Worm (Caenorhabditis elegans) whole organism, L2 larva: ENCODE data around the gene col-40.

Source experiments
- ZK546.5 ChIP-seq: sonication (generic microtip); optimal IDR thresholded peaks from 2 replicates; lab custom pipeline; 2017; ENCODE audit warnings: missing biosample characterization, missing genetic modification characterization
- mdl-1 ChIP-seq, 2 experiments: fragments of 150-350 bp in 1 of 2; sonication (generic microtip) in 1 of 2; optimal IDR thresholded peaks; 2 replicates each; lab custom pipeline; 2017; ENCODE audit warnings: missing biosample characterization in 2 of 2, missing genetic modification characterization in 2 of 2
- nhr-12 ChIP-seq: fragments of 150-350 bp; optimal IDR thresholded peaks from 2 replicates; lab custom pipeline; 2014; ENCODE audit warnings: missing biosample characterization, missing genetic modification characterization
- nhr-23 ChIP-seq: fragments of 150-350 bp; optimal IDR thresholded peaks from 2 replicates; lab custom pipeline; 2014; ENCODE audit warnings: missing biosample characterization, missing genetic modification reagents, missing genetic modification characterization
- sma-3 ChIP-seq: sonication (generic microtip); optimal IDR thresholded peaks from 2 replicates; lab custom pipeline; 2016; ENCODE audit warnings: missing genetic modification reagents, missing genetic modification characterization, missing compliant biosample characterization
- snpc-4 ChIP-seq: fragments of 150-350 bp; optimal IDR thresholded peaks from 2 replicates; lab custom pipeline; 2014; ENCODE audit warnings: missing biosample characterization, missing genetic modification characterization

ce11 chrII:1084899-1085298, 21.9 kb downstream of the col-40 start:
- TF ChIP-seq nhr-12 (tag; lab: Kevin White, UChicago) (no peak), ZK546.5 (tag; lab: Kevin White, UChicago) (no peak), sma-3 (GFP tag; lab: Kevin White, UChicago) (no peak), nhr-23 (tag; lab: Kevin White, UChicago) (no peak), mdl-1 (tag; optimal IDR thresholded peaks at IDR 0.05; lab: Kevin White, UChicago) (no peak), snpc-4 (tag; lab: Kevin White, UChicago) (no peak)
